Worm (Caenorhabditis elegans) whole organism, L3 larva: ENCODE data around the gene F14H3.4.

Experiments used
- ama-1 ChIP-seq: fragments of 150-350 bp; optimal IDR thresholded peaks from 2 replicates; lab custom pipeline; 2018
- egl-27 ChIP-seq: sonication (generic microtip); optimal IDR thresholded peaks from 4 replicates; lab custom pipeline; 2017; ENCODE audit warnings: missing biosample characterization, missing genetic modification reagents, missing genetic modification characterization
- elt-1 ChIP-seq: fragments of 150-350 bp; optimal IDR thresholded peaks from 2 replicates; lab custom pipeline; 2014; ENCODE audit warnings: missing biosample characterization, missing genetic modification characterization
- fkh-10 ChIP-seq: sonication (generic microtip); optimal IDR thresholded peaks from 2 replicates; lab custom pipeline; 2017; ENCODE audit warnings: missing biosample characterization, missing genetic modification reagents, missing genetic modification characterization
- fkh-2 ChIP-seq: fragments of 150-350 bp; optimal IDR thresholded peaks from 2 replicates; lab custom pipeline; 2014; ENCODE audit warnings: missing biosample characterization, missing genetic modification reagents, missing genetic modification characterization
- lin-39 ChIP-seq: fragments of 150-350 bp; optimal IDR thresholded peaks from 2 replicates; lab custom pipeline; 2018; ENCODE audit warnings: missing biosample characterization, missing genetic modification reagents, missing genetic modification characterization
- mdl-1 ChIP-seq: fragments of 150-350 bp; optimal IDR thresholded peaks from 2 replicates; lab custom pipeline; 2014; ENCODE audit warnings: missing biosample characterization, missing genetic modification characterization
- nhr-11 ChIP-seq: fragments of 150-350 bp; optimal IDR thresholded peaks from 2 replicates; lab custom pipeline; 2014; ENCODE audit warnings: missing biosample characterization, missing genetic modification characterization
- nhr-237 ChIP-seq: fragments of 150-350 bp; optimal IDR thresholded peaks from 2 replicates; lab custom pipeline; 2014; ENCODE audit warnings: missing biosample characterization, missing genetic modification characterization
- nhr-28 ChIP-seq: fragments of 150-350 bp; optimal IDR thresholded peaks from 2 replicates; lab custom pipeline; 2014; ENCODE audit warnings: missing biosample characterization, missing genetic modification characterization
- sea-2 ChIP-seq: fragments of 150-350 bp; sonication (generic microtip); optimal IDR thresholded peaks from 4 replicates; lab custom pipeline; 2014; ENCODE audit warnings: missing biosample characterization, missing genetic modification reagents, missing genetic modification characterization
- skn-1 ChIP-seq: fragments of 150-350 bp; optimal IDR thresholded peaks from 2 replicates; lab custom pipeline; 2014; ENCODE audit warnings: missing biosample characterization, missing genetic modification characterization
- tbx-2 ChIP-seq: sonication (generic microtip); optimal IDR thresholded peaks from 2 replicates; lab custom pipeline; 2016; ENCODE audit warnings: mild to moderate bottlenecking, missing genetic modification characterization, missing compliant biosample characterization
- ztf-11 ChIP-seq: fragments of 150-350 bp; optimal IDR thresholded peaks from 2 replicates; lab custom pipeline; 2014; ENCODE audit warnings: missing biosample characterization, missing genetic modification characterization

DNA sequence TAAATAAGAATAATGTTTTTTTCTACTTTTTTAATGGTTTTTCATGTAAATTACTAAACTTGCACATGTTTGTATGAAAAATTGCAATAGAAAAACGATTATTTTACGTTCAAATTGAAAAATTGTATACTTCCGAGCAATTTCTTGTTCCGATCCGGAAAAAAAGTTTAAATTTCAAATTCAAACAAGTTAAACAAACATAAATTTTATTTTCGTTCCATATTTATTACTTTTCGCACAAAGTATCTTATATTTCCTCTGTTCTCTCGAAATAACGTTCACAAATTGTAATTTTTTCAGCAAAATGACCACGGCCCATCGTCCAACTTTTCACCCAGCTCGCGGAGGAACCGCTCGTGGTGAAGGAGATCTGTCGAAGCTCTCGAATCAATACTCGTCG lies 31.8 kb downstream of the F14H3.4 start, which contains the start of gene cwc-15:
- no peak for TF ChIP-seq elt-1
- no peak for TF ChIP-seq skn-1
- no peak for TF ChIP-seq tbx-2
- no peak for TF ChIP-seq ama-1
- no peak for TF ChIP-seq fkh-10 (GFP tag; lab: Kevin White, UChicago)
- TF ChIP-seq nhr-11 (tag; lab: Kevin White, UChicago), result no peak
- no peak for TF ChIP-seq sea-2 (GFP tag; lab: Kevin White, UChicago)
- TF ChIP-seq mdl-1 (tag; lab: Kevin White, UChicago), result no peak
- TF ChIP-seq nhr-28, result no peak
- TF ChIP-seq egl-27, result no peak
- no peak for TF ChIP-seq ztf-11 (tag; lab: Kevin White, UChicago)
- TF ChIP-seq nhr-237 (tag; lab: Kevin White, UChicago), result no peak
- no peak for TF ChIP-seq lin-39 (tag; lab: Kevin White, UChicago)
- no peak for TF ChIP-seq fkh-2 (tag; lab: Kevin White, UChicago)
